Worm (Caenorhabditis elegans) whole organism, L2 larva: Measurements from ENCODE around the gene ZK177.11.

Experiments used
- blmp-1 ChIP-seq: sonication (generic microtip); optimal IDR thresholded peaks from 2 replicates; lab custom pipeline; 2017; ENCODE audit warnings: missing genetic modification characterization, mild to moderate bottlenecking, missing compliant biosample characterization, antibody characterized with exemption, moderate library complexity; ENCODE audit not compliant: insufficient read depth
- ceh-82 ChIP-seq: fragments of 150-350 bp; optimal IDR thresholded peaks from 2 replicates; lab custom pipeline; 2014; ENCODE audit warnings: missing biosample characterization, missing genetic modification characterization
- elt-3 ChIP-seq: sonication (generic microtip); optimal IDR thresholded peaks from 2 replicates; lab custom pipeline; 2017; ENCODE audit warnings: missing biosample characterization, missing genetic modification characterization
- nhr-11 ChIP-seq: fragments of 150-350 bp; optimal IDR thresholded peaks from 2 replicates; lab custom pipeline; 2014; ENCODE audit warnings: missing biosample characterization, missing genetic modification characterization
- nhr-237 ChIP-seq: fragments of 150-350 bp; optimal IDR thresholded peaks from 2 replicates; lab custom pipeline; 2014; ENCODE audit warnings: missing biosample characterization, missing genetic modification characterization
- sma-3 ChIP-seq: sonication (generic microtip); optimal IDR thresholded peaks from 2 replicates; lab custom pipeline; 2016; ENCODE audit warnings: missing genetic modification reagents, missing genetic modification characterization, missing compliant biosample characterization
- unc-62 ChIP-seq: fragments of 150-350 bp; optimal IDR thresholded peaks from 2 replicates; lab custom pipeline; 2014; ENCODE audit warnings: missing biosample characterization, missing genetic modification reagents, missing genetic modification characterization
- ztf-11 ChIP-seq: sonication (generic microtip); optimal IDR thresholded peaks from 2 replicates; lab custom pipeline; 2017; ENCODE audit warnings: missing biosample characterization, missing genetic modification characterization

DNA sequence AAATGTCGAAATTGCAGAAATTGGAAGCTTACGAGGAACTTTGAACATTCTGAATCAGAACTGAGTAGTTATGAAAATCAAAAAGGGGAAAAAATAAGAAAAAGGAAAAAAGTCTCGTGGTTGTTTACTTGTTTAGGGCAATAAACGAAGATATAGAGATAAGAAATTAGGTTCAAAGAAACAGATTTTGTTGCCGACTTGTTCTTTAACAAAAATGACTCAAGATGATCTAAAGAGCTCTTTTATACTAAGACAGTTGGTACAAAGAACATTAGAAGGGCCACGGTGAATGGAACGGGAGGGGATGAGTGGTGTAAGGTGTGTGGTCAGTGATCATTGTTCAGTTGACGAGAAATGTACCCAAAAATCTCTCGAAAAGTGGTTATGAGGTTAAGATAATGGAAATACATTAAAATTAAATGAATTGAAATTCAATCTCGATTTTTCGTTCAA, 24.7 kb downstream of the ZK177.11 start, which contains the start of gene acdh-2:
- TF ChIP-seq elt-3 (tag; lab: Kevin White, UChicago), result no peak
- TF ChIP-seq nhr-11 (tag; lab: Kevin White, UChicago), result no peak
- TF ChIP-seq nhr-237 (tag; lab: Kevin White, UChicago), result no peak
- no peak for TF ChIP-seq unc-62
- no peak for TF ChIP-seq ztf-11 (tag; lab: Kevin White, UChicago)
- TF ChIP-seq sma-3 (GFP tag; lab: Kevin White, UChicago), result no peak
- no peak for TF ChIP-seq ceh-82 (tag; lab: Kevin White, UChicago)
- no peak for TF ChIP-seq blmp-1 (tag; lab: Kevin White, UChicago)
